Fruit fly (Drosophila melanogaster): Measurements from ENCODE around the gene mRpL47.

Gene mRpL47

DNA sequence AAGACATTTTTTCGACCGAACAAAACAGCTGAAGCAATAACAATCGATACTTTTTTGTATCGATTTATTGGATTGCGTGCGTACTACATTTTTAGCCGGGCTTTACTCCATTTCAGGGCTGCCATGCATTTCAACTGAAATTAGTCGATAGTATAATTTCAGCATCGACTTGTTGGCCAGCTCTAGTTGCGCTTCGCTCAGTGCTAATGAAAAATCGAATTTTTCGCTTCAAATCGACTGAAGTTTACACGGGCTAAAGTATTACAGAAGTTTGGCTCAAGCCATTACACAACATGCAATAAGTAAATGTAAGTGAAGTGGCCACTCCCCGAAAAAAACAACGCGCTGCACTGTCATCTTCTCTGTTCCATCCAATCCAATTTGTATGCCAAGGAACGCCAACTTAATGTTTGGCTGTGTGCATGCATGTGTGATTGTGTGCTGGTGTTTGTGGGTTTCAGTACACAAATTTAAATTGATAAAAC is at the start of gene mRpL47, which contains the start of the genes CG8176 and Kdm3 (continued):
- no peak for TF ChIP-seq CG6654 (GFP tag; optimal IDR thresholded peaks at IDR 0.05)
- TF ChIP-seq Dip3 (GFP tag; optimal IDR thresholded peaks at IDR 0.05) = peak; percentile 50
- peak; percentile 56 for TF ChIP-seq eyg (GFP tag; optimal IDR thresholded peaks at IDR 0.05)
- TF ChIP-seq CG9876 (GFP tag; optimal IDR thresholded peaks at IDR 0.05) = peak; percentile 86
- TF ChIP-seq peb (GFP tag; IDR thresholded peaks at IDR 0.05) = no peak
- peak; percentile 48 for TF ChIP-seq CG12744 (GFP tag; optimal IDR thresholded peaks at IDR 0.05)
- no peak for TF ChIP-seq Oaz (GFP tag; IDR thresholded peaks at IDR 0.05)
- no peak for TF ChIP-seq zen2 (GFP tag; IDR thresholded peaks at IDR 0.05; ENCODE audit: partially characterized antibody)
- peak; percentile 66 for TF ChIP-seq Mad (GFP tag; optimal IDR thresholded peaks at IDR 0.05)
- no peak for TF ChIP-seq Ada2b (GFP tag; IDR thresholded peaks at IDR 0.05)
- TF ChIP-seq pita (GFP tag; optimal IDR thresholded peaks at IDR 0.05) = peak; percentile 93
- peak; percentile 61 for TF ChIP-seq Atf-2 (GFP tag; optimal IDR thresholded peaks at IDR 0.05)
- no peak for TF ChIP-seq CG3838 (GFP tag; optimal IDR thresholded peaks at IDR 0.05)
- no peak for TF ChIP-seq CG31441 (GFP tag; IDR thresholded peaks at IDR 0.05)
- no peak for TF ChIP-seq E2f2 (GFP tag; IDR thresholded peaks at IDR 0.05)
- TF ChIP-seq bsh (GFP tag; optimal IDR thresholded peaks at IDR 0.05) = peak in 1 of 2 experiments; percentile 13
- TF ChIP-seq MTF-1 (GFP tag; optimal IDR thresholded peaks at IDR 0.05; ENCODE audit: borderline replicate concordance) = no peak
- TF ChIP-seq Xrp1 (GFP tag; IDR thresholded peaks at IDR 0.05) = no peak
- TF ChIP-seq dan (GFP tag; IDR thresholded peaks at IDR 0.05) = no peak
- peak; percentile 68 for TF ChIP-seq tin (GFP tag; optimal IDR thresholded peaks at IDR 0.05)
- peak; percentile 62 for TF ChIP-seq CoRest (tag; optimal IDR thresholded peaks at IDR 0.05)
- peak in 1 of 3 experiments; percentile 19 for TF ChIP-seq lola (GFP tag; optimal IDR thresholded peaks at IDR 0.05)
- TF ChIP-seq stwl (tag; optimal IDR thresholded peaks at IDR 0.05) = peak; percentile 70
- no peak for TF ChIP-seq CG6765 (GFP tag; optimal IDR thresholded peaks at IDR 0.05)
- TF ChIP-seq CG16863 (GFP tag; optimal IDR thresholded peaks at IDR 0.05) = peak; percentile 36
- no peak for TF ChIP-seq CG15269 (tag; optimal IDR thresholded peaks at IDR 0.05)
- TF ChIP-seq CG10274 (GFP tag; optimal IDR thresholded peaks at IDR 0.05) = no peak
- no peak for TF ChIP-seq CG8765 (GFP tag; IDR thresholded peaks at IDR 0.05)
- TF ChIP-seq CG9932 (GFP tag; IDR thresholded peaks at IDR 0.05) = no peak
- peak; percentile 38 for TF ChIP-seq CG11398 (GFP tag; optimal IDR thresholded peaks at IDR 0.05)
- peak; percentile 54 for TF ChIP-seq maf-S (GFP tag; optimal IDR thresholded peaks at IDR 0.05)
- peak; percentile 96 for TF ChIP-seq Ets65A (GFP tag)
- no peak for TF ChIP-seq CG1024 (GFP tag; IDR thresholded peaks at IDR 0.05)
- TF ChIP-seq CTCF (GFP tag; optimal IDR thresholded peaks at IDR 0.05) = peak; percentile 45
- no peak for TF ChIP-seq CG7372 (GFP tag; IDR thresholded peaks at IDR 0.05)
- TF ChIP-seq CG18262 (tag; optimal IDR thresholded peaks at IDR 0.05) = peak; percentile 43
- TF ChIP-seq gt (GFP tag; IDR thresholded peaks at IDR 0.05) = no peak
- peak; percentile 90 for TF ChIP-seq CG12659 (GFP tag; optimal IDR thresholded peaks at IDR 0.05)
- peak; percentile 94 for TF ChIP-seq YL-1 (GFP tag; optimal IDR thresholded peaks at IDR 0.05)
- peak; percentile 79 for TF ChIP-seq vfl (GFP tag; optimal IDR thresholded peaks at IDR 0.05)
- TF ChIP-seq odd (GFP tag; optimal IDR thresholded peaks at IDR 0.05) = no peak
- TF ChIP-seq CG3281 (GFP tag; optimal IDR thresholded peaks at IDR 0.05) = peak; percentile 42
- TF ChIP-seq CG13775 (GFP tag; optimal IDR thresholded peaks at IDR 0.05) = peak; percentile 35
- TF ChIP-seq grn (GFP tag; optimal IDR thresholded peaks at IDR 0.05) = no peak
- no peak for TF ChIP-seq dmrt99B (tag; optimal IDR thresholded peaks at IDR 0.05)
- no peak for TF ChIP-seq HLH3B (GFP tag; IDR thresholded peaks at IDR 0.05)
- TF ChIP-seq repo (GFP tag; optimal IDR thresholded peaks at IDR 0.05) = peak; percentile 80
- TF ChIP-seq pnt (GFP tag; optimal IDR thresholded peaks at IDR 0.05) = peak; percentile 76
- TF ChIP-seq ftz-f1 (GFP tag; optimal IDR thresholded peaks at IDR 0.05) = peak; percentile 26
- TF ChIP-seq HmgZ (tag; optimal IDR thresholded peaks at IDR 0.05) = peak; percentile 95
- TF ChIP-seq gsb (GFP tag; IDR thresholded peaks at IDR 0.05) = no peak
- TF ChIP-seq dati (GFP tag; IDR thresholded peaks at IDR 0.05) = no peak
- TF ChIP-seq CG7928 (GFP tag; optimal IDR thresholded peaks at IDR 0.05) = peak; percentile 98
